Fruit fly (Drosophila melanogaster): ENCODE results near the gene Ide.

Gene Ide

dm6 chr3L:20370013-20370412 lies 5.7 kb downstream of the Ide start, which contains the start of gene CG13247:
Gene CG13247, plus strand, starts transcription at chr3L:20370313.
- no peak for TF ChIP-seq noc (tag; optimal IDR thresholded peaks at IDR 0.05)

dm6 chr3L:20366674-20367372 lies 8.9 kb downstream of the Ide start, which contains the start of the genes Toll-9 and in:
Gene Toll-9, minus strand, starts transcription at chr3L:20366724.
Gene in, plus strand, starts transcription at chr3L:20367198.
- TF ChIP-seq noc (tag; optimal IDR thresholded peaks at IDR 0.05): no peak

- TF ChIP-seq noc (tag; optimal IDR thresholded peaks at IDR 0.05): no peak
Observed at dm6 chr3L:20366074-20366473, 9.6 kb downstream of the Ide start.

- no peak for TF ChIP-seq noc (tag; optimal IDR thresholded peaks at IDR 0.05)
Observed at dm6 chr3L:20361389-20361788, 14.3 kb downstream of the Ide start, which contains the start of gene Prim2. Gene Prim2, minus strand, starts transcription at chr3L:20361585.

- no peak for TF ChIP-seq noc (tag; optimal IDR thresholded peaks at IDR 0.05)
Observed at dm6 chr3L:20358212-20358611, 17.5 kb downstream of the Ide start, which contains the start of gene CG5665. Gene CG5665, plus strand, starts transcription at chr3L:20358512.

- TF ChIP-seq noc (tag; optimal IDR thresholded peaks at IDR 0.05): no peak
Observed at dm6 chr3L:20356613-20357012, 19.1 kb downstream of the Ide start, which contains the start of gene kin17. Gene kin17, plus strand, starts transcription at chr3L:20356807.

dm6 chr3L:20354872-20355271 lies 20.8 kb downstream of the Ide start:
- TF ChIP-seq noc (tag; optimal IDR thresholded peaks at IDR 0.05): no peak

- TF ChIP-seq noc (tag; optimal IDR thresholded peaks at IDR 0.05): no peak
Observed at dm6 chr3L:20354363-20354762, 21.3 kb downstream of the Ide start.

dm6 chr3L:20353726-20354332 lies 21.9 kb downstream of the Ide start:
- no peak for TF ChIP-seq noc (tag; optimal IDR thresholded peaks at IDR 0.05)

dm6 chr3L:20353149-20353548 lies 22.5 kb downstream of the Ide start, which contains the start of gene CG5618:
Gene CG5618, plus strand, starts transcription at chr3L:20353449.
- no peak for TF ChIP-seq noc (tag; optimal IDR thresholded peaks at IDR 0.05)

dm6 chr3L:20349333-20349924 lies 26.3 kb downstream of the Ide start:
- no peak for TF ChIP-seq noc (tag; optimal IDR thresholded peaks at IDR 0.05)

dm6 chr3L:20348581-20349093 lies 27.1 kb downstream of the Ide start:
- no peak for TF ChIP-seq noc (tag; optimal IDR thresholded peaks at IDR 0.05)

dm6 chr3L:20347762-20348580 lies 27.7 kb downstream of the Ide start, which contains the start of the genes Rbbp5 and eRF1:
Gene Rbbp5, minus strand, starts transcription at chr3L:20347942.
Gene eRF1, plus strand, starts transcription at chr3L:20348355.
- TF ChIP-seq noc (tag; optimal IDR thresholded peaks at IDR 0.05): peak; percentile 57

- no peak for TF ChIP-seq noc (tag; optimal IDR thresholded peaks at IDR 0.05)
Observed at dm6 chr3L:20342334-20342733, 33.4 kb downstream of the Ide start, which contains the start of gene Spn77Bc. Gene Spn77Bc, plus strand, starts transcription at chr3L:20342634.

Measured in whole organism, larva.